Worm (Caenorhabditis elegans) whole organism, young adult: ENCODE data around the gene C14A4.7.
"Not testable (repeated sequence)": the region's sequence is repeated elsewhere in the genome, so short reads cannot be mapped to it uniquely, and the experiment has no call there.

Experiments
- egl-18 ChIP-seq: fragments of 200-800 bp; sonication (Bioruptor generic); IDR thresholded peaks from 2 replicates; pipeline ENCODE4 v1.3.6; 2022; ENCODE audit warnings: missing genetic modification reagents, missing genetic modification characterization, missing compliant biosample characterization
- ekl-4 ChIP-seq: fragments of 200-800 bp; sonication (Bioruptor generic); IDR thresholded peaks from 2 replicates; pipeline ENCODE4 v1.3.6; 2022; ENCODE audit warnings: missing genetic modification reagents, missing genetic modification characterization, missing compliant biosample characterization
- hmg-1.2 ChIP-seq: fragments of 200-800 bp; sonication (Bioruptor generic); IDR thresholded peaks from 2 replicates; pipeline ENCODE4 v1.3.6; 2022; ENCODE audit warnings: missing genetic modification reagents, missing genetic modification characterization, missing compliant biosample characterization
- nfya-1 ChIP-seq: sonication (generic microtip); optimal IDR thresholded peaks from 2 replicates; lab custom pipeline; 2017; ENCODE audit warnings: antibody characterized with exemption, missing compliant biosample characterization, missing genetic modification characterization, borderline replicate concordance; ENCODE audit not compliant: insufficient read depth
- tbp1 ChIP-seq: fragments of 200-800 bp; sonication (Bioruptor generic); optimal IDR thresholded peaks from 2 replicates; lab custom pipeline; 2018; ENCODE audit warnings: mild to moderate bottlenecking, missing genetic modification characterization, missing compliant biosample characterization

ce11 chrII:10637681-10638080 is 41.3 kb upstream of the C14A4.7 start:
- not testable (repeated sequence) for TF ChIP-seq egl-18; hmg-1.2 (GFP tag; lab: Robert Waterston, UW); ekl-4; tbp1; nfya-1
